Worm (Caenorhabditis elegans) whole organism, L1 larva: ENCODE data around the gene qns-1.

ENCODE experiments used
- C04F5.9 ChIP-seq: sonication (generic microtip); optimal IDR thresholded peaks from 2 replicates; lab custom pipeline; 2016; ENCODE audit warnings: missing genetic modification characterization, missing compliant biosample characterization
- C16A3.4 ChIP-seq: fragments of 150-350 bp; optimal IDR thresholded peaks from 2 replicates; lab custom pipeline; 2014; ENCODE audit warnings: missing biosample characterization, missing genetic modification characterization
- F16B12.6 ChIP-seq: fragments of 150-350 bp; optimal IDR thresholded peaks from 2 replicates; lab custom pipeline; 2014; ENCODE audit warnings: missing biosample characterization, missing genetic modification characterization
- aha-1 ChIP-seq: fragments of 150-350 bp; optimal IDR thresholded peaks from 2 replicates; lab custom pipeline; 2014; ENCODE audit warnings: missing biosample characterization, missing genetic modification characterization
- alr-1 ChIP-seq: fragments of 200-800 bp; sonication (Bioruptor generic); optimal IDR thresholded peaks from 2 replicates; lab custom pipeline; 2018; ENCODE audit warnings: borderline replicate concordance, mild to moderate bottlenecking, missing genetic modification characterization, missing compliant biosample characterization
- blmp-1 ChIP-seq: fragments of 150-350 bp; optimal IDR thresholded peaks from 2 replicates; lab custom pipeline; 2014; ENCODE audit warnings: missing biosample characterization, missing genetic modification characterization
- ceh-88 ChIP-seq: fragments of 200-800 bp; sonication (Bioruptor generic); IDR thresholded peaks from 2 replicates; pipeline ENCODE4 v1.3.6; 2022; ENCODE audit warnings: missing genetic modification characterization, missing compliant biosample characterization
- ceh-90 ChIP-seq: sonication (generic microtip); optimal IDR thresholded peaks from 2 replicates; lab custom pipeline; 2016; ENCODE audit warnings: missing genetic modification characterization, missing compliant biosample characterization
- dpl-1 ChIP-seq, 3 experiments: fragments of 150-350 bp in 2 of 3; sonication (generic microtip) in 1 of 3; optimal IDR thresholded peaks; 2 replicates each; lab custom pipeline; 2014 to 2017; ENCODE audit warnings: missing biosample characterization in 3 of 3, missing genetic modification characterization in 3 of 3, missing genetic modification reagents in 3 of 3
- dsc-1 ChIP-seq: sonication (generic microtip); optimal IDR thresholded peaks from 2 replicates; lab custom pipeline; 2016; ENCODE audit warnings: mild to moderate bottlenecking, missing genetic modification characterization, missing compliant biosample characterization
- efl-3 ChIP-seq: fragments of 200-800 bp; sonication (Bioruptor generic); optimal IDR thresholded peaks from 2 replicates; lab custom pipeline; 2018; ENCODE audit warnings: mild to moderate bottlenecking, missing genetic modification characterization, missing compliant biosample characterization
- egl-13 ChIP-seq: sonication (generic microtip); optimal IDR thresholded peaks from 2 replicates; lab custom pipeline; 2016; ENCODE audit warnings: missing genotype, missing genetic modification reagents, missing genetic modification characterization, missing compliant biosample characterization
- egl-27 ChIP-seq, 2 experiments: fragments of 150-350 bp in 1 of 2; sonication (generic microtip); optimal IDR thresholded peaks; 3 replicates each; lab custom pipeline; 2017 to 2018; ENCODE audit warnings: missing biosample characterization in 2 of 2, missing genetic modification characterization in 2 of 2, missing genetic modification reagents in 2 of 2
- elt-3 ChIP-seq, 6 experiments: fragments of 150-350 bp in 1 of 6; sonication (generic microtip); optimal IDR thresholded peaks; 2 replicates each; lab custom pipeline; 2017 to 2018; ENCODE audit warnings: missing biosample characterization in 6 of 6, missing genetic modification characterization in 6 of 6, inconsistent platforms in 1 of 6
- ets-5 ChIP-seq: fragments of 200-800 bp; sonication (Bioruptor generic); IDR thresholded peaks from 2 replicates; pipeline ENCODE4 v1.3.6; 2022; ENCODE audit warnings: missing genetic modification characterization, missing compliant biosample characterization
- fkh-10 ChIP-seq: sonication (generic microtip); optimal IDR thresholded peaks from 2 replicates; lab custom pipeline; 2017; ENCODE audit warnings: missing biosample characterization, missing genetic modification reagents, missing genetic modification characterization
- fkh-4 ChIP-seq: sonication (generic microtip); optimal IDR thresholded peaks from 2 replicates; lab custom pipeline; 2016; ENCODE audit warnings: missing compliant biosample characterization, missing genetic modification characterization, borderline replicate concordance
- fkh-8 ChIP-seq: sonication (generic microtip); optimal IDR thresholded peaks from 2 replicates; lab custom pipeline; 2016; ENCODE audit warnings: mild to moderate bottlenecking, missing genetic modification characterization, missing compliant biosample characterization
- fos-1 ChIP-seq: fragments of 150-350 bp; optimal IDR thresholded peaks from 2 replicates; lab custom pipeline; 2014; ENCODE audit warnings: missing biosample characterization, missing genetic modification characterization
- grh-1 ChIP-seq: fragments of 200-800 bp; sonication (Bioruptor generic); IDR thresholded peaks from 2 replicates; pipeline ENCODE4 v1.3.6; 2022; ENCODE audit warnings: missing genetic modification reagents, missing genetic modification characterization, missing compliant biosample characterization
- hlh-17 ChIP-seq: fragments of 200-800 bp; sonication (Bioruptor generic); optimal IDR thresholded peaks from 2 replicates; lab custom pipeline; 2018; ENCODE audit warnings: missing genetic modification characterization, mild to moderate bottlenecking, missing compliant biosample characterization, moderate library complexity, borderline replicate concordance
- hlh-4 ChIP-seq: sonication (generic microtip); optimal IDR thresholded peaks from 2 replicates; lab custom pipeline; 2016; ENCODE audit warnings: mild to moderate bottlenecking, missing genetic modification characterization, missing compliant biosample characterization
- irx-1 ChIP-seq: sonication (generic microtip); optimal IDR thresholded peaks from 2 replicates; lab custom pipeline; 2016; ENCODE audit warnings: missing genetic modification characterization, missing compliant biosample characterization
- isw-1 ChIP-seq: fragments of 200-800 bp; sonication (Bioruptor generic); IDR thresholded peaks from 2 replicates; pipeline ENCODE4 v1.3.6; 2022; ENCODE audit warnings: missing genetic modification characterization, missing compliant biosample characterization
- lin-13 ChIP-seq: fragments of 150-350 bp; optimal IDR thresholded peaks from 2 replicates; lab custom pipeline; 2014; ENCODE audit warnings: missing biosample characterization, missing genetic modification reagents, missing genetic modification characterization
- lin-14 ChIP-seq: fragments of 200-800 bp; sonication (Bioruptor generic); optimal IDR thresholded peaks from 2 replicates; lab custom pipeline; 2018; ENCODE audit warnings: mild to moderate bottlenecking, missing genetic modification characterization, moderate library complexity, missing compliant biosample characterization
- mab-9 ChIP-seq: fragments of 200-800 bp; sonication (Bioruptor generic); IDR thresholded peaks from 2 replicates; pipeline ENCODE4 v1.3.6; 2022; ENCODE audit warnings: missing genetic modification reagents, missing genetic modification characterization, missing compliant biosample characterization
- mef-2 ChIP-seq: fragments of 150-350 bp; optimal IDR thresholded peaks from 2 replicates; lab custom pipeline; 2014; ENCODE audit warnings: missing biosample characterization, missing genetic modification characterization
- nhr-11 ChIP-seq: fragments of 150-350 bp; optimal IDR thresholded peaks from 2 replicates; lab custom pipeline; 2014; ENCODE audit warnings: missing biosample characterization, missing genetic modification characterization
- nhr-28 ChIP-seq: fragments of 150-350 bp; optimal IDR thresholded peaks from 2 replicates; lab custom pipeline; 2014; ENCODE audit warnings: missing biosample characterization, missing genetic modification characterization
- nhr-47 ChIP-seq: sonication (generic microtip); optimal IDR thresholded peaks from 2 replicates; lab custom pipeline; 2016; ENCODE audit warnings: mild to moderate bottlenecking, missing genetic modification characterization, moderate library complexity, missing compliant biosample characterization
- nhr-71 ChIP-seq: sonication (generic microtip); optimal IDR thresholded peaks from 2 replicates; lab custom pipeline; 2016; ENCODE audit warnings: mild to moderate bottlenecking, missing genetic modification characterization, moderate library complexity, missing compliant biosample characterization
- nhr-76 ChIP-seq: sonication (generic microtip); optimal IDR thresholded peaks from 2 replicates; lab custom pipeline; 2017; ENCODE audit warnings: missing biosample characterization, missing genetic modification characterization
- nhr-77 ChIP-seq: fragments of 150-350 bp; optimal IDR thresholded peaks from 2 replicates; lab custom pipeline; 2014; ENCODE audit warnings: missing biosample characterization, missing genetic modification characterization
- nhr-85 ChIP-seq: sonication (generic microtip); peaks from one replicate; lab custom pipeline; 2016; ENCODE audit warnings: missing genetic modification characterization, inconsistent platforms, missing compliant biosample characterization
- nhr-90 ChIP-seq: sonication (generic microtip); optimal IDR thresholded peaks from 2 replicates; lab custom pipeline; 2016; ENCODE audit warnings: mild to moderate bottlenecking, missing genetic modification characterization, missing compliant biosample characterization; ENCODE audit not compliant: poor library complexity
- pag-3 ChIP-seq: sonication (generic microtip); optimal IDR thresholded peaks from 2 replicates; lab custom pipeline; 2017; ENCODE audit warnings: missing genetic modification characterization, mild to moderate bottlenecking, missing compliant biosample characterization, antibody characterized with exemption, borderline replicate concordance; ENCODE audit not compliant: insufficient read depth
- snu-23 ChIP-seq: sonication (generic microtip); optimal IDR thresholded peaks from 2 replicates; lab custom pipeline; 2016; ENCODE audit warnings: missing genetic modification characterization, missing compliant biosample characterization
- sptf-1 ChIP-seq: fragments of 150-350 bp; optimal IDR thresholded peaks from 2 replicates; lab custom pipeline; 2014; ENCODE audit warnings: missing biosample characterization, missing genetic modification characterization
- sup-37 ChIP-seq: fragments of 200-800 bp; sonication (Bioruptor generic); optimal IDR thresholded peaks from 2 replicates; lab custom pipeline; 2018; ENCODE audit warnings: mild to moderate bottlenecking, missing genetic modification characterization, missing compliant biosample characterization
- tbx-2 ChIP-seq: sonication (generic microtip); optimal IDR thresholded peaks from 2 replicates; lab custom pipeline; 2016; ENCODE audit warnings: missing genetic modification characterization, missing compliant biosample characterization
- tlp-1 ChIP-seq: fragments of 150-350 bp; optimal IDR thresholded peaks from 2 replicates; lab custom pipeline; 2014; ENCODE audit warnings: missing biosample characterization, missing genetic modification characterization
- unc-130 ChIP-seq: fragments of 150-350 bp; optimal IDR thresholded peaks from 2 replicates; lab custom pipeline; 2017; ENCODE audit warnings: missing biosample characterization, missing genetic modification characterization, inconsistent platforms
- unc-30 ChIP-seq: sonication (generic microtip); optimal IDR thresholded peaks from 2 replicates; lab custom pipeline; 2017; ENCODE audit warnings: missing biosample characterization, missing genetic modification characterization
- unc-62 ChIP-seq: fragments of 150-350 bp; optimal IDR thresholded peaks from 2 replicates; lab custom pipeline; 2014; ENCODE audit warnings: missing biosample characterization, missing genetic modification reagents, missing genetic modification characterization
- unc-86 ChIP-seq: sonication (generic microtip); optimal IDR thresholded peaks from 2 replicates; lab custom pipeline; 2016; ENCODE audit warnings: missing genetic modification characterization, missing compliant biosample characterization
- unc-98 ChIP-seq: fragments of 200-800 bp; sonication (Bioruptor generic); IDR thresholded peaks from 2 replicates; pipeline ENCODE4 v1.3.6; 2022; ENCODE audit warnings: missing genetic modification characterization, missing compliant biosample characterization
- xbp-1 ChIP-seq: sonication (generic microtip); optimal IDR thresholded peaks from 2 replicates; lab custom pipeline; 2016; ENCODE audit warnings: missing genetic modification characterization, missing compliant biosample characterization
- zip-4 ChIP-seq: fragments of 200-800 bp; sonication (Bioruptor generic); optimal IDR thresholded peaks from 2 replicates; lab custom pipeline; 2018; ENCODE audit warnings: mild to moderate bottlenecking, missing genetic modification characterization, moderate library complexity, missing compliant biosample characterization
- ztf-11 ChIP-seq, 2 experiments: sonication (generic microtip); optimal IDR thresholded peaks; 2 replicates each; lab custom pipeline; 2016 to 2017; ENCODE audit warnings: missing genetic modification characterization in 2 of 2, missing biosample characterization in 1 of 2, missing compliant biosample characterization in 1 of 2
- ztf-4 ChIP-seq: fragments of 150-350 bp; optimal IDR thresholded peaks from 2 replicates; lab custom pipeline; 2014; ENCODE audit warnings: missing biosample characterization, missing genetic modification characterization

Gene qns-1

ce11 chrIV:10223723-10224122 is 4.6 kb upstream of the qns-1 start, which contains the start of gene nas-12:
Gene nas-12 (plus strand): TSS chrIV:10224023.
- TF ChIP-seq egl-13 (no peak), mab-9 (no peak)
- TF ChIP-seq, all 84 proteins: peak for 0

DNA sequence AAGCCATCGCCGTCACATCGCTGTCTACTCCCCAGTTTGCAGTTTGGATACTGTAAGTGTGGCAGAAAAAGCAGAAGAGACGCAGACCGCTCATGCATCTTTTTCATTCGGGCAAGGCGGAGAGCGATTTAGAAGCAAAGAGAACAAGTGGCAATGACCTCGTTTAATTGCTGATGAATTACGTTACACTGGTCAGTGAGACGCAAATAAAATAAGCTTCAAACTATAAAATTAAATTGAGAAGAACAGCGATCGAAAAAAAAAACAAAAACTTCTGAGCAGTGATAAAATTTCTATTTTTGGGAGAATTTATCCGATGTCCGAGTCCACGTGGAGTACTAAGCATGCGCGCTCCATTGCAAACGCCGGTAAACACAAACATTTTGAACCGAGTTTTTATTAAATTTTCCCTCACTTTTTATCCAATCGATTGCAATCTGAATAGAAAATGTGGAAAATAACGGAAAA is 3.0 kb upstream of the qns-1 start, which contains the start of gene C24F3.2:
Gene C24F3.2 (plus strand): TSS at position 418 of the 468 bp plus-strand sequence.
- TF ChIP-seq unc-86 (tag; lab: Kevin White, UChicago) (peak; percentile 26), xbp-1 (tag; lab: Kevin White, UChicago) (peak; percentile 64), C04F5.9 (no peak), fkh-4 (tag; lab: Kevin White, UChicago) (no peak), unc-98 (no peak), blmp-1 (tag; lab: Kevin White, UChicago) (peak; percentile 71), unc-130 (tag; lab: Kevin White, UChicago) (peak; percentile 42), nhr-28 (tag; lab: Kevin White, UChicago) (no peak), ztf-11 (tag; optimal IDR thresholded peaks at IDR 0.05; lab: Kevin White, UChicago) (no peak), unc-30 (tag; lab: Kevin White, UChicago) (no peak), fkh-8 (tag; lab: Kevin White, UChicago) (peak; percentile 69), ceh-88 (GFP tag; lab: Robert Waterston, UW) (no peak), ets-5 (GFP tag; lab: Robert Waterston, UW) (no peak), zip-4 (GFP tag; lab: Kevin White, UChicago) (no peak), nhr-85 (tag; lab: Kevin White, UChicago) (peak; percentile 94), hlh-17 (GFP tag; lab: Kevin White, UChicago) (no peak), nhr-76 (tag; lab: Kevin White, UChicago) (no peak), dsc-1 (tag; lab: Kevin White, UChicago) (peak; percentile 59), hlh-4 (tag; lab: Kevin White, UChicago) (no peak), nhr-11 (tag; lab: Kevin White, UChicago) (no peak), lin-14 (GFP tag; lab: Kevin White, UChicago) (peak; percentile 94), ztf-4 (peak; percentile 48), dpl-1 (GFP tag; optimal IDR thresholded peaks at IDR 0.05; lab: Kevin White, UChicago) (peak; percentile 60 to 85 (median 74)), nhr-90 (tag; lab: Kevin White, UChicago) (peak; percentile 56), isw-1 (GFP tag; lab: Robert Waterston, UW) (peak; percentile 16; the same call in 1 of the 2 replicates), tlp-1 (no peak), grh-1 (no peak), tbx-2 (tag; lab: Kevin White, UChicago) (peak; percentile 49), efl-3 (GFP tag; lab: Kevin White, UChicago) (no peak), fkh-10 (GFP tag; lab: Kevin White, UChicago) (no peak), sptf-1 (tag; lab: Kevin White, UChicago) (no peak), nhr-47 (tag; lab: Kevin White, UChicago) (peak; percentile 64), C16A3.4 (tag; lab: Kevin White, UChicago) (peak; percentile 45), F16B12.6 (tag; lab: Kevin White, UChicago) (no peak), fos-1 (tag; lab: Kevin White, UChicago) (peak; percentile 37), nhr-71 (tag; lab: Kevin White, UChicago) (peak; percentile 81), nhr-77 (tag; lab: Kevin White, UChicago) (peak; percentile 38), snu-23 (peak; percentile 84), mef-2 (no peak), unc-62 (GFP tag; lab: Kevin White, UChicago) (no peak), lin-13 (GFP tag; lab: Kevin White, UChicago) (peak; percentile 11), egl-27 (tag; optimal IDR thresholded peaks at IDR 0.05; lab: Kevin White, UChicago) (no peak), elt-3 (tag; optimal IDR thresholded peaks at IDR 0.05; lab: Kevin White, UChicago) (peak in 2 of 6 experiments; percentile 36 to 54), sup-37 (GFP tag; lab: Kevin White, UChicago) (peak; percentile 45), pag-3 (tag; lab: Kevin White, UChicago) (no peak), irx-1 (peak; percentile 61), aha-1 (tag; lab: Kevin White, UChicago) (no peak), ceh-90 (tag; lab: Kevin White, UChicago) (no peak), alr-1 (tag; lab: Kevin White, UChicago) (no peak)
